Fruit fly (Drosophila melanogaster) whole organism, embryonic: Measurements from ENCODE around the gene Vm34Ca.
A peak's percentile ranks its signal among the peaks of the same experiment; 100 is the strongest.

Experiments used
- BEAF-32 ChIP-seq: fragments of 200-800 bp; sonication (Bioruptor generic); optimal IDR thresholded peaks from 3 replicates; lab custom pipeline; 2017; ENCODE audit warnings: missing biosample characterization, missing genetic modification characterization, mild to moderate bottlenecking, moderate library complexity, missing genetic modification reagents
- CG10431 ChIP-seq: fragments of 200-800 bp; sonication (Bioruptor generic); optimal IDR thresholded peaks from 3 replicates; lab custom pipeline; 2018; ENCODE audit warnings: missing biosample characterization, mild to moderate bottlenecking, missing genetic modification characterization
- CG10462 ChIP-seq: fragments of 200-800 bp; sonication (Bioruptor generic); optimal IDR thresholded peaks from 2 replicates; lab custom pipeline; 2016; ENCODE audit warnings: missing biosample characterization, missing genetic modification characterization
- CG10543 ChIP-seq: fragments of 200-800 bp; sonication (Bioruptor generic); optimal IDR thresholded peaks from 3 replicates; lab custom pipeline; 2017; ENCODE audit warnings: missing biosample characterization, mild to moderate bottlenecking, missing genetic modification characterization, moderate library complexity
- CG10979 ChIP-seq: fragments of 200-800 bp; sonication (Bioruptor generic); optimal IDR thresholded peaks from 2 replicates; lab custom pipeline; 2018; ENCODE audit warnings: missing biosample characterization, mild to moderate bottlenecking, missing genetic modification characterization, moderate library complexity
- CG11456 ChIP-seq: fragments of 200-800 bp; sonication (Bioruptor generic); IDR thresholded peaks from 3 replicates; pipeline ENCODE4 v1.3.6; 2022; ENCODE audit warnings: missing biosample characterization, missing genetic modification characterization
- CG11723 ChIP-seq: fragments of 200-800 bp; sonication (Bioruptor generic); optimal IDR thresholded peaks from 2 replicates; lab custom pipeline; 2017; ENCODE audit warnings: missing biosample characterization, mild to moderate bottlenecking, missing genetic modification characterization
- CG12104 ChIP-seq: fragments of 200-800 bp; sonication (Bioruptor generic); optimal IDR thresholded peaks from 3 replicates; lab custom pipeline; 2016; ENCODE audit warnings: missing biosample characterization, missing genetic modification characterization
- CG13424 ChIP-seq: fragments of 200-800 bp; sonication (Bioruptor generic); optimal IDR thresholded peaks from 2 replicates; lab custom pipeline; 2019; ENCODE audit warnings: missing biosample characterization, mild to moderate bottlenecking, missing genetic modification characterization, moderate library complexity
- CG13624 ChIP-seq: fragments of 200-800 bp; sonication (Bioruptor generic); optimal IDR thresholded peaks from 2 replicates; lab custom pipeline; 2016; ENCODE audit warnings: missing biosample characterization, missing genetic modification characterization
- CG13775 ChIP-seq: fragments of 200-800 bp; sonication (Bioruptor generic); optimal IDR thresholded peaks from 3 replicates; lab custom pipeline; 2017; ENCODE audit warnings: missing biosample characterization, mild to moderate bottlenecking, missing genetic modification characterization
- CG15601 ChIP-seq: fragments of 200-800 bp; sonication (Bioruptor generic); optimal IDR thresholded peaks from 3 replicates; lab custom pipeline; 2019; ENCODE audit warnings: missing biosample characterization, mild to moderate bottlenecking, missing genetic modification characterization, moderate library complexity
- CG17359 ChIP-seq: fragments of 200-800 bp; sonication (Bioruptor generic); optimal IDR thresholded peaks from 3 replicates; lab custom pipeline; 2018; ENCODE audit warnings: missing biosample characterization, mild to moderate bottlenecking, missing genetic modification characterization, moderate library complexity
- CG17361 ChIP-seq: fragments of 200-800 bp; sonication (Bioruptor generic); IDR thresholded peaks from 3 replicates; pipeline ENCODE4 v1.3.6; 2022; ENCODE audit warnings: missing biosample characterization, missing genetic modification characterization
- CG18619 ChIP-seq: fragments of 200-800 bp; sonication (Bioruptor generic); optimal IDR thresholded peaks from 3 replicates; lab custom pipeline; 2017; ENCODE audit warnings: missing biosample characterization, mild to moderate bottlenecking, missing genetic modification characterization
- CG2875 ChIP-seq: fragments of 200-800 bp; sonication (Bioruptor generic); optimal IDR thresholded peaks from 2 replicates; lab custom pipeline; 2017; ENCODE audit warnings: missing biosample characterization, mild to moderate bottlenecking, missing genetic modification characterization, missing genetic modification reagents
- CG31388 ChIP-seq: fragments of 200-800 bp; sonication (Bioruptor generic); optimal IDR thresholded peaks from 2 replicates; lab custom pipeline; 2016; ENCODE audit warnings: missing biosample characterization, missing genetic modification characterization
- CG4820 ChIP-seq: fragments of 200-800 bp; sonication (Bioruptor generic); optimal IDR thresholded peaks from 3 replicates; lab custom pipeline; 2016; ENCODE audit warnings: missing biosample characterization, missing genetic modification characterization
- CG5245 ChIP-seq: fragments of 200-800 bp; sonication (Bioruptor generic); optimal IDR thresholded peaks from 3 replicates; lab custom pipeline; 2016; ENCODE audit warnings: missing biosample characterization, missing genetic modification characterization
- CG7271 ChIP-seq: fragments of 200-800 bp; sonication (Bioruptor generic); optimal IDR thresholded peaks from 2 replicates; lab custom pipeline; 2018; ENCODE audit warnings: missing biosample characterization, mild to moderate bottlenecking, missing genetic modification characterization, moderate library complexity
- CG7839 ChIP-seq: fragments of 200-800 bp; sonication (Bioruptor generic); optimal IDR thresholded peaks from 3 replicates; lab custom pipeline; 2018; ENCODE audit warnings: missing biosample characterization, mild to moderate bottlenecking, missing genetic modification characterization, moderate library complexity
- CG8359 ChIP-seq: fragments of 200-800 bp; sonication (Bioruptor generic); optimal IDR thresholded peaks from 2 replicates; lab custom pipeline; 2017; ENCODE audit warnings: missing biosample characterization, mild to moderate bottlenecking, missing genetic modification characterization, borderline replicate concordance
- CrebB ChIP-seq: fragments of 200-800 bp; sonication (Bioruptor generic); optimal IDR thresholded peaks from 3 replicates; lab custom pipeline; 2018; ENCODE audit warnings: missing biosample characterization, mild to moderate bottlenecking, missing genetic modification characterization
- Eip74EF ChIP-seq, 2 experiments: fragments of 200-800 bp in 1 of 2; fragments of >200 bp in 1 of 2; sonication (Bioruptor generic) in 1 of 2; optimal IDR thresholded peaks; 2 replicates each; lab custom pipeline; 2017 to 2019; ENCODE audit warnings: missing biosample characterization in 2 of 2, missing genetic modification characterization in 2 of 2, mild to moderate bottlenecking in 1 of 2, moderate library complexity in 1 of 2
- HLH3B ChIP-seq: fragments of 200-800 bp; sonication (Bioruptor generic); IDR thresholded peaks from 2 replicates; pipeline ENCODE4 v1.3.6; 2022; ENCODE audit warnings: missing biosample characterization, missing genetic modification characterization
- HmgZ ChIP-seq: fragments of 200-800 bp; sonication (Bioruptor generic); optimal IDR thresholded peaks from 2 replicates; lab custom pipeline; 2018; ENCODE audit warnings: missing biosample characterization, mild to moderate bottlenecking, missing genetic modification characterization
- Jarid2 ChIP-seq: fragments of 200-800 bp; sonication (Bioruptor generic); optimal IDR thresholded peaks from 3 replicates; lab custom pipeline; 2017; ENCODE audit warnings: mild to moderate bottlenecking, missing biosample characterization, missing genetic modification reagents, missing genetic modification characterization
- Myb ChIP-seq: fragments of 200-800 bp; sonication (Bioruptor generic); optimal IDR thresholded peaks from 2 replicates; lab custom pipeline; 2016; ENCODE audit warnings: missing biosample characterization, missing genetic modification characterization
- Nf-YB ChIP-seq: fragments of 200-800 bp; sonication (Bioruptor generic); optimal IDR thresholded peaks from 3 replicates; lab custom pipeline; 2019; ENCODE audit warnings: missing biosample characterization, mild to moderate bottlenecking, missing genetic modification characterization, moderate library complexity
- Oaz ChIP-seq: fragments of 200-800 bp; sonication (Bioruptor generic); IDR thresholded peaks from 2 replicates; pipeline ENCODE4 v1.3.6; 2022; ENCODE audit warnings: missing biosample characterization, missing genetic modification characterization
- YL-1 ChIP-seq: fragments of 200-800 bp; sonication (Bioruptor generic); optimal IDR thresholded peaks from 3 replicates; lab custom pipeline; 2017; ENCODE audit warnings: missing biosample characterization, mild to moderate bottlenecking, missing genetic modification characterization
- br ChIP-seq: fragments of >200 bp; optimal IDR thresholded peaks from 2 replicates; lab custom pipeline; 2017
- chinmo ChIP-seq: fragments of 200-800 bp; sonication (Bioruptor generic); IDR thresholded peaks from 4 replicates; pipeline ENCODE4 v1.3.6; 2022; ENCODE audit warnings: missing biosample characterization, missing genetic modification characterization; ENCODE audit not compliant: partially characterized antibody
- dm ChIP-seq: fragments of 200-800 bp; sonication (Bioruptor generic); optimal IDR thresholded peaks from 3 replicates; lab custom pipeline; 2016; ENCODE audit warnings: missing biosample characterization, missing genetic modification characterization
- fd64A ChIP-seq: fragments of 200-800 bp; sonication (Bioruptor generic); optimal IDR thresholded peaks from 3 replicates; lab custom pipeline; 2018; ENCODE audit warnings: missing biosample characterization, mild to moderate bottlenecking, missing genetic modification characterization
- fu2 ChIP-seq: fragments of 200-800 bp; sonication (Bioruptor generic); optimal IDR thresholded peaks from 2 replicates; lab custom pipeline; 2016; ENCODE audit warnings: missing biosample characterization, missing genetic modification characterization
- h ChIP-seq: fragments of >200 bp; optimal IDR thresholded peaks from 2 replicates; lab custom pipeline; 2017
- nmo ChIP-seq: fragments of 200-800 bp; sonication (Bioruptor generic); optimal IDR thresholded peaks from 2 replicates; lab custom pipeline; 2018; ENCODE audit warnings: missing biosample characterization, mild to moderate bottlenecking, missing genetic modification characterization, moderate library complexity
- odd ChIP-seq: fragments of 200-800 bp; sonication (Bioruptor generic); optimal IDR thresholded peaks from 2 replicates; lab custom pipeline; 2017; ENCODE audit warnings: missing biosample characterization, mild to moderate bottlenecking, missing genetic modification characterization
- pfk ChIP-seq: fragments of 200-800 bp; sonication (Bioruptor generic); optimal IDR thresholded peaks from 2 replicates; lab custom pipeline; 2018; ENCODE audit warnings: missing biosample characterization, mild to moderate bottlenecking, missing genetic modification characterization, moderate library complexity
- ranshi ChIP-seq: fragments of 200-800 bp; sonication (Bioruptor generic); IDR thresholded peaks from 2 replicates; pipeline ENCODE4 v1.3.6; 2022; ENCODE audit warnings: missing biosample characterization, missing genetic modification characterization
- shn ChIP-seq: fragments of 200-800 bp; sonication (Bioruptor generic); optimal IDR thresholded peaks from 3 replicates; lab custom pipeline; 2016; ENCODE audit warnings: missing biosample characterization, missing genetic modification characterization
- sob ChIP-seq: fragments of 200-800 bp; sonication (Bioruptor generic); IDR thresholded peaks from 2 replicates; pipeline ENCODE4 v1.3.6; 2022; ENCODE audit warnings: missing biosample characterization, missing genetic modification characterization
- sqz ChIP-seq: fragments of 200-800 bp; sonication (Bioruptor generic); optimal IDR thresholded peaks from 3 replicates; lab custom pipeline; 2018; ENCODE audit warnings: missing biosample characterization, mild to moderate bottlenecking, missing genetic modification characterization
- sug ChIP-seq: fragments of 200-800 bp; optimal IDR thresholded peaks from 2 replicates; lab custom pipeline; 2019; ENCODE audit warnings: missing biosample characterization, mild to moderate bottlenecking, missing genetic modification characterization, moderate library complexity
- tin ChIP-seq: fragments of 200-800 bp; sonication (Bioruptor generic); optimal IDR thresholded peaks from 3 replicates; lab custom pipeline; 2016; ENCODE audit warnings: missing biosample characterization, missing genetic modification characterization
- vvl ChIP-seq: fragments of 200-800 bp; sonication (Bioruptor generic); IDR thresholded peaks from 2 replicates; pipeline ENCODE4 v1.3.6; 2022; ENCODE audit warnings: missing biosample characterization, missing genetic modification characterization
- wdn ChIP-seq: fragments of 200-800 bp; sonication (Bioruptor generic); IDR thresholded peaks from 2 replicates; pipeline ENCODE4 v1.3.6; 2022; ENCODE audit warnings: missing biosample characterization, missing genetic modification characterization
- wek ChIP-seq: fragments of 200-800 bp; sonication (Bioruptor generic); optimal IDR thresholded peaks from 3 replicates; lab custom pipeline; 2018; ENCODE audit warnings: missing biosample characterization, mild to moderate bottlenecking, missing genetic modification characterization, moderate library complexity
- zen ChIP-seq: fragments of 200-800 bp; sonication (Bioruptor generic); optimal IDR thresholded peaks from 3 replicates; lab custom pipeline; 2018; ENCODE audit warnings: missing biosample characterization, mild to moderate bottlenecking, missing genetic modification characterization, moderate library complexity

Vm34Ca gene

dm6 chr2L:13398614-13399161, 12.7 kb downstream of the Vm34Ca start, which contains the start of the genes CG10859 and CG7110 (continued):
- TF ChIP-seq tin (peak; percentile 11), Nf-YB (GFP tag; lab: Kevin White, UChicago) (peak; percentile 10), sob (GFP tag; lab: Robert Waterston, UW) (no peak), fu2 (GFP tag; lab: Kevin White, UChicago) (no peak), CG17359 (tag; lab: Kevin White, UChicago) (peak; percentile 34), CG13424 (tag; lab: Kevin White, UChicago) (peak; percentile 28), CrebB (tag; lab: Kevin White, UChicago) (peak; percentile 36), zen (tag; lab: Kevin White, UChicago) (peak; percentile 39), sqz (no peak), Eip74EF (GFP tag; optimal IDR thresholded peaks at IDR 0.05; lab: Kevin White, UChicago) (peak in 1 of 2 experiments; percentile 55), CG18619 (peak; percentile 65), CG5245 (GFP tag; lab: Kevin White, UChicago) (no peak), pfk (GFP tag; lab: Kevin White, UChicago) (peak; percentile 26), CG8359 (GFP tag; lab: Kevin White, UChicago) (peak; percentile 38), CG13775 (peak; percentile 66), CG15601 (tag; lab: Kevin White, UChicago) (peak; percentile 33), HLH3B (0 out of 2 replicates have a peak, but pooled peaks have one; percentile 19), CG11723 (GFP tag; lab: Kevin White, UChicago) (peak; percentile 29), CG10543 (peak; percentile 26), wek (GFP tag; lab: Kevin White, UChicago) (peak; percentile 88), CG13624 (GFP tag; lab: Kevin White, UChicago) (peak; percentile 7), Jarid2 (GFP tag; lab: Kevin White, UChicago) (peak; percentile 16), chinmo (no peak), CG4820 (GFP tag; lab: Kevin White, UChicago) (no peak), CG10431 (GFP tag; lab: Kevin White, UChicago) (peak; percentile 5), CG10979 (tag; lab: Kevin White, UChicago) (peak; percentile 22), wdn (no peak), BEAF-32 (GFP tag; lab: Kevin White, UChicago) (peak; percentile 10), CG17361 (peak; percentile 38; the same call in 2 of the 3 replicates), sug (tag; lab: Kevin White, UChicago) (peak; percentile 48), ranshi (GFP tag; lab: Robert Waterston, UW) (no peak; the same call in 1 of the 2 replicates), CG7271 (peak; percentile 46), CG31388 (GFP tag; lab: Kevin White, UChicago) (no peak), CG12104 (GFP tag; lab: Kevin White, UChicago) (peak; percentile 41), br (lab: Kevin White, UChicago) (no peak), CG11456 (GFP tag; lab: Robert Waterston, UW) (no peak), HmgZ (tag; lab: Kevin White, UChicago) (peak; percentile 46), shn (GFP tag; lab: Kevin White, UChicago) (no peak), fd64A (GFP tag; lab: Kevin White, UChicago) (no peak), YL-1 (GFP tag; lab: Kevin White, UChicago) (peak; percentile 78), nmo (GFP tag; lab: Kevin White, UChicago) (peak; percentile 51), CG7839 (tag; lab: Kevin White, UChicago) (peak; percentile 40), Myb (GFP tag; lab: Kevin White, UChicago) (peak; percentile 29), dm (peak; percentile 60), CG2875 (peak; percentile 26), vvl (GFP tag; lab: Robert Waterston, UW) (peak; percentile 33; the same call in 1 of the 2 replicates), odd (peak; percentile 60), Oaz (GFP tag; lab: Robert Waterston, UW) (0 out of 2 replicates have a peak, but pooled peaks have one; percentile 32), h (lab: Kevin White, UChicago) (no peak), CG10462 (no peak)
